Worm (Caenorhabditis elegans) whole organism, young adult: Measurements from ENCODE around the gene F10C2.5.

Source experiments
- C06A6.2 ChIP-seq: fragments of 200-800 bp; sonication (Bioruptor generic); conservative IDR thresholded peaks from 2 replicates; pipeline ENCODE4 v1.3.6; 2022; ENCODE audit warnings: missing genetic modification characterization, missing compliant biosample characterization
- hmg-20 ChIP-seq: fragments of 200-800 bp; sonication (Bioruptor generic); IDR thresholded peaks from 2 replicates; pipeline ENCODE4 v1.3.6; 2022; ENCODE audit warnings: missing genetic modification reagents, missing genetic modification characterization, missing compliant biosample characterization
- lsl-1 ChIP-seq: fragments of 200-800 bp; sonication (Bioruptor generic); optimal IDR thresholded peaks from 2 replicates; lab custom pipeline; 2018; ENCODE audit warnings: mild to moderate bottlenecking, missing genetic modification characterization, moderate library complexity, missing compliant biosample characterization
- nhr-120 ChIP-seq: fragments of 200-800 bp; sonication (Bioruptor generic); IDR thresholded peaks from 2 replicates; pipeline ENCODE4 v1.3.6; 2022; ENCODE audit warnings: missing genetic modification characterization, missing compliant biosample characterization
- pha-4 ChIP-seq: fragments of 150-350 bp; sonication (generic microtip); optimal IDR thresholded peaks from 2 replicates; lab custom pipeline; 2014; ENCODE audit warnings: missing biosample characterization, missing genetic modification reagents, missing genetic modification characterization
- rpc-1 ChIP-seq, 2 experiments: fragments of 150-350 bp in 1 of 2; sonication (generic microtip) in 1 of 2; optimal IDR thresholded peaks; 2 replicates each; lab custom pipeline; 2014 to 2018; ENCODE audit warnings: missing biosample characterization in 1 of 2, missing genetic modification characterization in 1 of 2, missing genetic modification reagents in 1 of 2, missing genotype in 1 of 2

ce11 chrV:12039755-12040154 lies 5.5 kb upstream of the F10C2.5 start:
- TF ChIP-seq pha-4 (no peak), hmg-20 (no peak), lsl-1 (GFP tag; lab: Kevin White, UChicago) (no peak), nhr-120 (no peak), rpc-1 (optimal IDR thresholded peaks at IDR 0.05; lab: Kevin White, UChicago) (no peak), rpc-1 (tag; optimal IDR thresholded peaks at IDR 0.05; lab: Kevin White, UChicago) (no peak), C06A6.2 (GFP tag; lab: Robert Waterston, UW) (no peak)
